Worm (Caenorhabditis elegans): ENCODE measurements around the gene str-255.

ce11 chrV:2150876-2151275 lies 12.8 kb downstream of the str-255 start, which contains the start of gene C45H4.13:
- no peak for TF ChIP-seq sem-4 (tag; optimal IDR thresholded peaks at IDR 0.05)
- no peak for TF ChIP-seq unc-39 (tag; optimal IDR thresholded peaks at IDR 0.05)
- no peak for TF ChIP-seq mbf-1 (tag; optimal IDR thresholded peaks at IDR 0.05)
- TF ChIP-seq fos-1 (tag; optimal IDR thresholded peaks at IDR 0.05) = no peak
- no peak for TF ChIP-seq ZK546.5 (tag; optimal IDR thresholded peaks at IDR 0.05)

All from whole organism, L2 larva.